Fruit fly (Drosophila melanogaster): Measurements from ENCODE around the gene CG15362.

DNA sequence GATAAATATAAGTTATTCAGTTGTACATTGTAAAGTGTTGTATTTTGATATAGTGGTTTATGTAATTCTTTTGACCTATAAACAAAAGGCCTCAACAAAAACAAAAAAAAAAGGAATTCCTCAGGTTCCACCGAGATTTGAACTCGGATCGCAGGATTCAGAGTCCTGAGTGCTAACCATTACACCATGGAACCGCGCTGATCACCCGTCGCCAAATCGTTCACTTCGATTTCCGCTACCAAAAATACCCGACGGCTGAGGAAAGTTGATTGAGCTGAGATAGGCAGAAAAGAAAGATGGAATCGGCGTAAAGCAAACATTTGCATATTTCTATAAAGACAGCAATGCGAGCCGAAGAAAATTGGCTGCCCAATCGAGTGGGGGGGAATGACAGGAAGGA lies 32.1 kb downstream of the CG15362 start:
- no peak for TF ChIP-seq psq (optimal IDR thresholded peaks at IDR 0.05)
- TF ChIP-seq CG8478 (optimal IDR thresholded peaks at IDR 0.05): no peak
- TF ChIP-seq pan (optimal IDR thresholded peaks at IDR 0.05): no peak
- no peak for TF ChIP-seq usp (GFP tag; optimal IDR thresholded peaks at IDR 0.05)
